In the genomic region with DNA sequence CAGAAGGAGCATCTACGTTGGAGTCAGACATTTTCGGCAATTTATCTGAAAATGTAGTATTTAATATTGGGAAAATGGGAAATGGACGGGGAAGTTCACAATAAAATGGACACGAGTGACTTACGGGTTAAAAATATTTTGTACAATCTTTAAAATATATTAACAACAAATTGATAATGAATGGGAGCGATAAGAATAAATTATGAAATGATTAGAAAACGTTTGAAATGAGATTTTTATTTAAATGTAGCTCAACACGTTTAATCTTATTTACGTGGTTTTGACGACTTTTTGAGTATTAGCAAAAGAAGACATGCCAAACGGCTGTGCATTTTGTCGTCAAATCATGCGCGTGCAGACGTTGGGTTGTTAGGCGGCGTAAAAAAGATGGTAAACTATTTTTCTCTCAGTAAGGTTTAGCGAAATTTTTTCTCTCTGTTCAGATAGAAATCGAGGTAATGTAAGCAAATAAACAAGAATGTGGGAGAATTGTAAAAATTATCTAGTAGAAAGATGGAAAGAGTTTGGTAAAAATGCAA, we compare ENCODE assay signal across 4 worm cellular contexts.
TF ChIP-seq lines count a peak whose summit lies in the region.

Gene fbxa-64, minus strand, starts transcription at position 51 of the 539 bp plus-strand sequence.

TF ChIP-seq in whole organism, L1 larva, 84 proteins besides CTCF, POLR2A, EP300 and RAD21:
- peak; percentile 24 to 38 for TF ChIP-seq efl-1 (optimal IDR thresholded peaks at IDR 0.05; lab: Kevin White, UChicago)
- peak; percentile 39 to 94 for TF ChIP-seq efl-1 (GFP tag; optimal IDR thresholded peaks at IDR 0.05 in 1 of 2; lab: Kevin White, UChicago)
- peak in 2 of 3 experiments; percentile 26 to 53 for TF ChIP-seq dpl-1 (GFP tag; optimal IDR thresholded peaks at IDR 0.05; lab: Kevin White, UChicago)
- no peak for TF ChIP-seq ces-1 (GFP tag; optimal IDR thresholded peaks at IDR 0.05; lab: Kevin White, UChicago)
- peak in 1 of 2 experiments; percentile 2 for TF ChIP-seq lsy-2 (tag; optimal IDR thresholded peaks at IDR 0.05; lab: Kevin White, UChicago)
- TF ChIP-seq snu-23 (GFP tag; optimal IDR thresholded peaks at IDR 0.05; lab: Kevin White, UChicago), result peak; percentile 44
- TF ChIP-seq mep-1 (tag; optimal IDR thresholded peaks at IDR 0.05; lab: Kevin White, UChicago), result peak; percentile 50
- TF ChIP-seq tbx-2 (tag; optimal IDR thresholded peaks at IDR 0.05; lab: Kevin White, UChicago), result no peak
- peak; percentile 21 for TF ChIP-seq nhr-71 (tag; optimal IDR thresholded peaks at IDR 0.05; lab: Kevin White, UChicago)
- TF ChIP-seq egl-27 (tag; optimal IDR thresholded peaks at IDR 0.05; lab: Kevin White, UChicago), result no peak
- TF ChIP-seq lin-35 (GFP tag; optimal IDR thresholded peaks at IDR 0.05; lab: Kevin White, UChicago), result peak; percentile 27 to 46
- TF ChIP-seq alr-1 (tag; optimal IDR thresholded peaks at IDR 0.05; lab: Kevin White, UChicago; ENCODE audit: borderline replicate concordance), result no peak
- peak; percentile 7 for TF ChIP-seq swsn-7 (tag; optimal IDR thresholded peaks at IDR 0.05; lab: Kevin White, UChicago)
- TF ChIP-seq nhr-20 (tag; optimal IDR thresholded peaks at IDR 0.05; lab: Kevin White, UChicago), result peak; percentile 10
- TF ChIP-seq F16B12.6 (tag; optimal IDR thresholded peaks at IDR 0.05; lab: Kevin White, UChicago), result peak; percentile 83
- TF ChIP-seq nhr-47 (tag; optimal IDR thresholded peaks at IDR 0.05; lab: Kevin White, UChicago), result peak; percentile 21
- TF ChIP-seq blmp-1 (tag; optimal IDR thresholded peaks at IDR 0.05; lab: Kevin White, UChicago), result peak; percentile 14

TF ChIP-seq in whole organism, L2 larva, 48 proteins besides CTCF, POLR2A, EP300 and RAD21:
- TF ChIP-seq nhr-237 (tag; optimal IDR thresholded peaks at IDR 0.05; lab: Kevin White, UChicago), result no peak
- TF ChIP-seq lsy-2 (tag; optimal IDR thresholded peaks at IDR 0.05; lab: Kevin White, UChicago), result peak in 1 of 2 experiments; percentile 18
- peak; percentile 9 for TF ChIP-seq C34F6.9 (tag; optimal IDR thresholded peaks at IDR 0.05; lab: Kevin White, UChicago)
- TF ChIP-seq lin-39 (tag; optimal IDR thresholded peaks at IDR 0.05; lab: Kevin White, UChicago), result no peak

TF ChIP-seq in whole organism, L3 larva, 47 proteins besides CTCF, POLR2A, EP300 and RAD21:
- TF ChIP-seq ama-1 (optimal IDR thresholded peaks at IDR 0.05; lab: Kevin White, UChicago) (no peak), elt-3 (tag; optimal IDR thresholded peaks at IDR 0.05; lab: Kevin White, UChicago) (no peak), egl-27 (tag; optimal IDR thresholded peaks at IDR 0.05; lab: Kevin White, UChicago) (no peak), hmg-11 (tag; optimal IDR thresholded peaks at IDR 0.05; lab: Kevin White, UChicago) (peak; percentile 29)
TF ChIP-seq in whole organism, L3 larva: peak in this region for 1.

TF ChIP-seq in whole organism, L4 larva, 104 proteins besides CTCF, POLR2A, EP300 and RAD21:
- TF ChIP-seq mes-2 (tag; optimal IDR thresholded peaks at IDR 0.05; lab: Kevin White, UChicago; ENCODE audit: poor library complexity, severe bottlenecking) (peak; percentile 50), dpl-1 (GFP tag; optimal IDR thresholded peaks at IDR 0.05; lab: Kevin White, UChicago) (peak; percentile 7), nhr-77 (tag; optimal IDR thresholded peaks at IDR 0.05; lab: Kevin White, UChicago) (no peak), mdt-29 (GFP tag; IDR thresholded peaks at IDR 0.05; lab: Robert Waterston, UW) (no peak), dmd-8 (GFP tag; IDR thresholded peaks at IDR 0.05; lab: Robert Waterston, UW) (no peak), unc-62 (GFP tag; optimal IDR thresholded peaks at IDR 0.05 in 1 of 2; lab: Kevin White, UChicago) (peak in 1 of 2 experiments; percentile 8), unc-62 (tag; optimal IDR thresholded peaks at IDR 0.05; lab: Kevin White, UChicago) (no peak), ceh-44 (GFP tag; IDR thresholded peaks at IDR 0.05; lab: Robert Waterston, UW) (no peak), T26A8.4 (GFP tag; IDR thresholded peaks at IDR 0.05; lab: Robert Waterston, UW) (no peak), ces-1 (GFP tag; optimal IDR thresholded peaks at IDR 0.05; lab: Kevin White, UChicago) (no peak)
TF ChIP-seq in whole organism, L4 larva: peak in this region for 3.

Comparison
In these comparisons a context has a peak if more than half of its experiments do, and no peak if none do; other contexts are left out.
1. Of the 29 proteins assayed by ChIP-seq in both whole organism, L4 larva and whole organism, L1 larva: peak only in whole organism, L4 larva: none; only in whole organism, L1 larva: mep-1; in both: dpl-1; in neither: 25; mixed calls (peak in some experiments, not most) for 2.